Worm (Caenorhabditis elegans) whole organism, L4/young adult: Measurements from ENCODE around the gene W05H5.1.

Experiments used
- W03F9.2 ChIP-seq: fragments of 150-350 bp; optimal IDR thresholded peaks from 2 replicates; lab custom pipeline; 2014; ENCODE audit warnings: missing biosample characterization, missing genetic modification characterization
- him-1 ChIP-seq: sonication (generic microtip); optimal IDR thresholded peaks from 2 replicates; lab custom pipeline; 2016; ENCODE audit warnings: missing genotype, missing genetic modification reagents, missing genetic modification characterization, missing compliant biosample characterization

ce11 chrII:12397656-12398055 is 46.9 kb downstream of the W05H5.1 start, which contains the start of gene F57G9.7:
- TF ChIP-seq him-1 (tag; lab: Kevin White, UChicago) (no peak), W03F9.2 (tag; lab: Kevin White, UChicago) (no peak)
